Fruit fly (Drosophila melanogaster): ENCODE measurements around the gene sds22.

The sds22 gene

DNA sequence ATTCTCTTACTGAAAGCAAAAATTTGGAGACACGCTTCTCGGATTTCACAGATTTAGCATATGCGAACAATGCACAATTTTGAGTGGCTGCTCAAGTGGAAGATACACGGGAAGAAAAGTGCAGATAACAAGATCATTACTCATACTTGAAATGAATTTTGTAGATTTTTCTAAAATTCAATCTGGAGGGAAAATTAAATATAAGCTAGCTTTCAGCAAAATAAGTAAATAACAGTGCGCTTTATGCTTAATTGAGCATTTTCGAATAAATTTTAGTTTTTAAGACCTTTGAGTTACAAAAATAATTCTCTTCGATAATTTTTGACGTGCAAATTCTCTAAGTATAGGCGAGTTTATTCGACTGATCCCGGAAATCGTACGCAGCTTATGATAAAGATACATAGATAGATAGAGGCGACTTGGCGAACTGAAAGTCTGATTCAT is 9.3 kb downstream of the sds22 start (continued):
- TF ChIP-seq CG8281 (tag; optimal IDR thresholded peaks at IDR 0.05) (peak; percentile 3), Ptx1 (GFP tag; IDR thresholded peaks at IDR 0.05) (peak; percentile 43; the same call in 1 of the 2 replicates), CG16779 (GFP tag; IDR thresholded peaks at IDR 0.05) (no peak), ac (GFP tag; optimal IDR thresholded peaks at IDR 0.05) (no peak), tin (GFP tag; optimal IDR thresholded peaks at IDR 0.05) (peak; percentile 57), pb (GFP tag; optimal IDR thresholded peaks at IDR 0.05) (peak; percentile 41), chm (GFP tag; IDR thresholded peaks at IDR 0.05) (no peak), crp (GFP tag; optimal IDR thresholded peaks at IDR 0.05) (no peak), Ets97D (GFP tag; optimal IDR thresholded peaks at IDR 0.05) (no peak), Usf (GFP tag; optimal IDR thresholded peaks at IDR 0.05) (no peak), tna (GFP tag; IDR thresholded peaks at IDR 0.05; ENCODE audit: partially characterized antibody) (no peak), CG11456 (GFP tag; IDR thresholded peaks at IDR 0.05) (no peak), bsh (GFP tag; optimal IDR thresholded peaks at IDR 0.05) (no peak), CG17328 (GFP tag; IDR thresholded peaks at IDR 0.05) (no peak), D19B (GFP tag; optimal IDR thresholded peaks at IDR 0.05) (peak; percentile 22), Pdp1 (GFP tag; optimal IDR thresholded peaks at IDR 0.05) (peak in 1 of 2 experiments; percentile 24), CG10959 (GFP tag; IDR thresholded peaks at IDR 0.05) (no peak), CTCF (GFP tag; optimal IDR thresholded peaks at IDR 0.05) (no peak), fru (optimal IDR thresholded peaks at IDR 0.05) (no peak), Nf-YA (GFP tag; IDR thresholded peaks at IDR 0.05) (no peak), Mrtf (GFP tag; IDR thresholded peaks at IDR 0.05) (no peak), CG32532 (GFP tag; IDR thresholded peaks at IDR 0.05) (peak; percentile 38; the same call in 1 of the 2 replicates), CG14441 (GFP tag; IDR thresholded peaks at IDR 0.05) (peak; percentile 38; the same call in 1 of the 2 replicates), CG18476 (GFP tag; optimal IDR thresholded peaks at IDR 0.05) (no peak), gem (tag; optimal IDR thresholded peaks at IDR 0.05) (peak; percentile 76), eve (GFP tag; optimal IDR thresholded peaks at IDR 0.05) (peak in 1 of 2 experiments; percentile 61), CG15011 (GFP tag; optimal IDR thresholded peaks at IDR 0.05) (peak; percentile 22), cad (GFP tag; optimal IDR thresholded peaks at IDR 0.05) (no peak), BtbVII (GFP tag; optimal IDR thresholded peaks at IDR 0.05) (no peak), Bteb2 (GFP tag; optimal IDR thresholded peaks at IDR 0.05) (no peak), CG33557 (GFP tag; optimal IDR thresholded peaks at IDR 0.05) (no peak), en (GFP tag; optimal IDR thresholded peaks at IDR 0.05) (peak; percentile 26), CG6689 (GFP tag; IDR thresholded peaks at IDR 0.05) (no peak), Abd-B (GFP tag; optimal IDR thresholded peaks at IDR 0.05) (peak; percentile 55), lmd (GFP tag; IDR thresholded peaks at IDR 0.05) (0 out of 2 replicates have a peak, but pooled peaks have one; percentile 35), CG9727 (GFP tag; optimal IDR thresholded peaks at IDR 0.05) (peak; percentile 57), twi (tag; optimal IDR thresholded peaks at IDR 0.05) (peak; percentile 79), CG9609 (GFP tag; optimal IDR thresholded peaks at IDR 0.05) (no peak), scrt (GFP tag; optimal IDR thresholded peaks at IDR 0.05) (peak; percentile 13), CG2202 (tag; optimal IDR thresholded peaks at IDR 0.05) (no peak), dpn (GFP tag; optimal IDR thresholded peaks at IDR 0.05) (no peak), tll (GFP tag; optimal IDR thresholded peaks at IDR 0.05) (no peak), wdn (GFP tag; IDR thresholded peaks at IDR 0.05) (no peak), CG6765 (GFP tag; optimal IDR thresholded peaks at IDR 0.05) (no peak), Doc2 (GFP tag; IDR thresholded peaks at IDR 0.05) (no peak), D19A (tag; optimal IDR thresholded peaks at IDR 0.05) (peak; percentile 51), CG12299 (tag; optimal IDR thresholded peaks at IDR 0.05) (no peak), Fer3 (tag; optimal IDR thresholded peaks at IDR 0.05) (peak; percentile 58), CG11085 (GFP tag; IDR thresholded peaks at IDR 0.05) (no peak), CG12659 (GFP tag; optimal IDR thresholded peaks at IDR 0.05) (no peak), crol (GFP tag; IDR thresholded peaks at IDR 0.05) (no peak), unc-4 (GFP tag; IDR thresholded peaks at IDR 0.05; ENCODE audit: partially characterized antibody) (no peak)

All from whole organism, embryonic.